Worm (Caenorhabditis elegans) whole organism, early embryonic: ENCODE data around the gene T26H5.8.

Source experiments
- aly-1 ChIP-seq: sonication (generic microtip); optimal IDR thresholded peaks from 2 replicates; lab custom pipeline; 2016; ENCODE audit warnings: missing genetic modification characterization, missing compliant biosample characterization
- ama-1 ChIP-seq: fragments of 150-350 bp; optimal IDR thresholded peaks from 2 replicates; lab custom pipeline; 2014
- ceh-36 ChIP-seq: sonication (generic microtip); optimal IDR thresholded peaks from 2 replicates; lab custom pipeline; 2016; ENCODE audit warnings: missing genetic modification characterization, inconsistent platforms, missing compliant biosample characterization
- ets-7 ChIP-seq: sonication (generic microtip); optimal IDR thresholded peaks from 2 replicates; lab custom pipeline; 2016; ENCODE audit warnings: missing genotype, missing genetic modification characterization, missing compliant biosample characterization
- flt-1 ChIP-seq: fragments of 200-800 bp; sonication (Bioruptor generic); IDR thresholded peaks from 2 replicates; pipeline ENCODE4 v1.3.6; 2022; ENCODE audit warnings: missing genetic modification characterization, missing compliant biosample characterization
- tbx-11 ChIP-seq: fragments of 200-800 bp; sonication (Bioruptor generic); IDR thresholded peaks from 2 replicates; pipeline ENCODE4 v1.3.6; 2022; ENCODE audit warnings: missing genetic modification characterization, missing compliant biosample characterization
- tra-4 ChIP-seq: sonication (generic microtip); optimal IDR thresholded peaks from 2 replicates; lab custom pipeline; 2017; ENCODE audit warnings: missing genetic modification characterization, missing compliant biosample characterization

- no peak for TF ChIP-seq flt-1 (GFP tag; lab: Robert Waterston, UW)
- TF ChIP-seq ceh-36 (tag; lab: Kevin White, UChicago) = no peak
- TF ChIP-seq ets-7 (tag; lab: Kevin White, UChicago) = no peak
- TF ChIP-seq ama-1 = no peak
- TF ChIP-seq tra-4 (tag; lab: Kevin White, UChicago) = no peak
- no peak for TF ChIP-seq tbx-11 (GFP tag; lab: Robert Waterston, UW)
- TF ChIP-seq aly-1 (tag; lab: Kevin White, UChicago) = no peak
Observed at ce11 chrV:15432457-15432856, at the start of gene T26H5.8.
